Worm (Caenorhabditis elegans) whole organism, early embryonic: ENCODE data around the gene ZK688.9.
A peak's percentile ranks its signal among the peaks of the same experiment; 100 is the strongest.

Experiments used
- B0310.2 ChIP-seq: sonication (generic microtip); optimal IDR thresholded peaks from 2 replicates; lab custom pipeline; 2016; ENCODE audit warnings: mild to moderate bottlenecking, missing genetic modification characterization, missing compliant biosample characterization
- F13C5.2 ChIP-seq: sonication (generic microtip); optimal IDR thresholded peaks from 2 replicates; lab custom pipeline; 2017; ENCODE audit warnings: mild to moderate bottlenecking, missing genetic modification characterization, inconsistent platforms, missing compliant biosample characterization
- aly-1 ChIP-seq: sonication (generic microtip); optimal IDR thresholded peaks from 2 replicates; lab custom pipeline; 2016; ENCODE audit warnings: missing genetic modification characterization, missing compliant biosample characterization
- ama-1 ChIP-seq: fragments of 150-350 bp; optimal IDR thresholded peaks from 2 replicates; lab custom pipeline; 2014
- ceh-13 ChIP-seq: fragments of 200-800 bp; sonication (Bioruptor generic); optimal IDR thresholded peaks from 2 replicates; lab custom pipeline; 2018; ENCODE audit warnings: mild to moderate bottlenecking, missing genetic modification characterization, missing compliant biosample characterization
- ceh-36 ChIP-seq: sonication (generic microtip); optimal IDR thresholded peaks from 2 replicates; lab custom pipeline; 2016; ENCODE audit warnings: missing genetic modification characterization, inconsistent platforms, missing compliant biosample characterization
- ets-7 ChIP-seq: sonication (generic microtip); optimal IDR thresholded peaks from 2 replicates; lab custom pipeline; 2016; ENCODE audit warnings: missing genotype, missing genetic modification characterization, missing compliant biosample characterization
- flt-1 ChIP-seq: fragments of 200-800 bp; sonication (Bioruptor generic); IDR thresholded peaks from 2 replicates; pipeline ENCODE4 v1.3.6; 2022; ENCODE audit warnings: missing genetic modification characterization, missing compliant biosample characterization
- hmbx-1 ChIP-seq: sonication (generic microtip); optimal IDR thresholded peaks from 2 replicates; lab custom pipeline; 2016; ENCODE audit warnings: mild to moderate bottlenecking, missing genetic modification characterization, missing compliant biosample characterization
- hmg-4 ChIP-seq: fragments of 200-800 bp; sonication (Bioruptor generic); optimal IDR thresholded peaks from 2 replicates; lab custom pipeline; 2018; ENCODE audit warnings: mild to moderate bottlenecking, missing genetic modification characterization, missing compliant biosample characterization
- hnd-1 ChIP-seq: sonication (generic microtip); optimal IDR thresholded peaks from 2 replicates; lab custom pipeline; 2016; ENCODE audit warnings: missing genetic modification characterization, missing compliant biosample characterization
- pes-1 ChIP-seq: fragments of 200-800 bp; sonication (Bioruptor generic); IDR thresholded peaks from 2 replicates; pipeline ENCODE4 v1.3.6; 2022; ENCODE audit warnings: missing genetic modification reagents, missing genetic modification characterization, missing compliant biosample characterization
- scrt-1 ChIP-seq: fragments of 200-800 bp; sonication (Bioruptor generic); IDR thresholded peaks from 2 replicates; pipeline ENCODE4 v1.3.6; 2022; ENCODE audit warnings: missing genetic modification characterization, missing compliant biosample characterization
- sea-1 ChIP-seq: fragments of 200-800 bp; sonication (Bioruptor generic); conservative IDR thresholded peaks from 2 replicates; pipeline ENCODE4 v1.3.6; 2022; ENCODE audit warnings: missing genetic modification characterization, missing compliant biosample characterization
- tbx-11 ChIP-seq: fragments of 200-800 bp; sonication (Bioruptor generic); IDR thresholded peaks from 2 replicates; pipeline ENCODE4 v1.3.6; 2022; ENCODE audit warnings: missing genetic modification characterization, missing compliant biosample characterization
- tbx-37 ChIP-seq: fragments of 200-800 bp; sonication (Bioruptor generic); conservative IDR thresholded peaks from 2 replicates; pipeline ENCODE4 v1.3.6; 2022; ENCODE audit warnings: missing genetic modification reagents, missing genetic modification characterization, missing compliant biosample characterization
- tra-4 ChIP-seq: sonication (generic microtip); optimal IDR thresholded peaks from 2 replicates; lab custom pipeline; 2017; ENCODE audit warnings: missing genetic modification characterization, missing compliant biosample characterization

The ZK688.9 gene

ce11 chrIII:7865238-7865761 lies 17.5 kb downstream of the ZK688.9 start, which contains the start of gene slc-17.3:
TSS of gene slc-17.3 (minus strand) at chrIII:7865288.
- no peak for TF ChIP-seq pes-1 (GFP tag; lab: Robert Waterston, UW)
- no peak for TF ChIP-seq B0310.2
- no peak for TF ChIP-seq ama-1 (lab: Kevin White, UChicago)
- TF ChIP-seq flt-1: no peak
- no peak for TF ChIP-seq tbx-37 (GFP tag; lab: Robert Waterston, UW)
- TF ChIP-seq F13C5.2: no peak
- TF ChIP-seq tbx-11: no peak

- TF ChIP-seq hmg-4 (GFP tag; lab: Kevin White, UChicago): no peak
- no peak for TF ChIP-seq ama-1 (lab: Kevin White, UChicago)
- no peak for TF ChIP-seq scrt-1 (GFP tag; lab: Robert Waterston, UW)
- TF ChIP-seq aly-1: no peak
- TF ChIP-seq hnd-1 (tag; lab: Kevin White, UChicago): no peak
- no peak for TF ChIP-seq ceh-36 (tag; lab: Kevin White, UChicago)
- TF ChIP-seq flt-1: no peak
- TF ChIP-seq sea-1 (GFP tag; lab: Robert Waterston, UW): no peak
- no peak for TF ChIP-seq B0310.2
- TF ChIP-seq F13C5.2: no peak
- TF ChIP-seq hmbx-1 (tag; lab: Kevin White, UChicago): no peak
- TF ChIP-seq pes-1 (GFP tag; lab: Robert Waterston, UW): no peak
- no peak for TF ChIP-seq ceh-13 (GFP tag; lab: Kevin White, UChicago)
- TF ChIP-seq tra-4: no peak
- no peak for TF ChIP-seq ets-7 (tag; lab: Kevin White, UChicago)
- TF ChIP-seq tbx-37 (GFP tag; lab: Robert Waterston, UW): no peak
- no peak for TF ChIP-seq tbx-11
Measured at ce11 chrIII:7861535-7862120, 21.2 kb downstream of the ZK688.9 start, which contains the start of gene snr-5. TSS of gene snr-5 (plus strand) at chrIII:7862070.

ce11 chrIII:7860885-7861284 lies 21.9 kb downstream of the ZK688.9 start, which contains the start of gene cuc-1:
TSS of gene cuc-1 (minus strand) at chrIII:7860985.
- TF ChIP-seq ama-1 (lab: Kevin White, UChicago) (no peak), sea-1 (GFP tag; lab: Robert Waterston, UW) (no peak), hnd-1 (tag; lab: Kevin White, UChicago) (no peak), ets-7 (tag; lab: Kevin White, UChicago) (no peak), pes-1 (GFP tag; lab: Robert Waterston, UW) (no peak), ceh-13 (GFP tag; lab: Kevin White, UChicago) (no peak), tbx-37 (GFP tag; lab: Robert Waterston, UW) (no peak), F13C5.2 (no peak), tbx-11 (no peak), hmg-4 (GFP tag; lab: Kevin White, UChicago) (no peak), B0310.2 (no peak)

- TF ChIP-seq ceh-13 (GFP tag; lab: Kevin White, UChicago): no peak
- TF ChIP-seq ets-7 (tag; lab: Kevin White, UChicago): no peak
- TF ChIP-seq ama-1 (lab: Kevin White, UChicago): no peak
- TF ChIP-seq sea-1 (GFP tag; lab: Robert Waterston, UW): no peak
- no peak for TF ChIP-seq hnd-1 (tag; lab: Kevin White, UChicago)
- no peak for TF ChIP-seq flt-1
- TF ChIP-seq B0310.2: no peak
- TF ChIP-seq aly-1: no peak
Measured at ce11 chrIII:7859313-7859712, 23.5 kb downstream of the ZK688.9 start, which contains the start of gene tomm-7. TSS of gene tomm-7 (plus strand) at chrIII:7859613.

- TF ChIP-seq tbx-11: no peak
- TF ChIP-seq hmbx-1 (tag; lab: Kevin White, UChicago): no peak
- no peak for TF ChIP-seq tra-4
- 0 out of 2 replicates have a peak, but pooled peaks have one; percentile 14 for TF ChIP-seq tbx-37 (GFP tag; lab: Robert Waterston, UW)
Measured at ce11 chrIII:7858407-7859029, 24.3 kb downstream of the ZK688.9 start, which contains the start of the genes coq-5 and ufm-1. TSS of gene coq-5 (minus strand) at chrIII:7858457. TSS of gene ufm-1 (plus strand) at chrIII:7858979.

ce11 chrIII:7857142-7857541 lies 25.7 kb downstream of the ZK688.9 start, which contains the start of gene tag-307:
TSS of gene tag-307 (minus strand) at chrIII:7857242.
- TF ChIP-seq ceh-13 (GFP tag; lab: Kevin White, UChicago) (no peak), tbx-37 (GFP tag; lab: Robert Waterston, UW) (no peak), tbx-11 (no peak), F13C5.2 (no peak), hmg-4 (GFP tag; lab: Kevin White, UChicago) (no peak), ets-7 (tag; lab: Kevin White, UChicago) (no peak), aly-1 (no peak), tra-4 (no peak), hmbx-1 (tag; lab: Kevin White, UChicago) (no peak)

ce11 chrIII:7855468-7855867 lies 27.3 kb downstream of the ZK688.9 start:
- TF ChIP-seq ceh-36 (tag; lab: Kevin White, UChicago) (no peak), tbx-37 (GFP tag; lab: Robert Waterston, UW) (no peak), sea-1 (GFP tag; lab: Robert Waterston, UW) (no peak), scrt-1 (GFP tag; lab: Robert Waterston, UW) (no peak), ceh-13 (GFP tag; lab: Kevin White, UChicago) (no peak), ama-1 (lab: Kevin White, UChicago) (no peak), flt-1 (no peak), pes-1 (GFP tag; lab: Robert Waterston, UW) (no peak), tra-4 (no peak), hnd-1 (tag; lab: Kevin White, UChicago) (no peak), ets-7 (tag; lab: Kevin White, UChicago) (no peak), aly-1 (no peak), hmg-4 (GFP tag; lab: Kevin White, UChicago) (no peak), F13C5.2 (no peak), hmbx-1 (tag; lab: Kevin White, UChicago) (no peak), B0310.2 (no peak), tbx-11 (no peak)
